Worm (Caenorhabditis elegans): ENCODE data around the gene rom-4.

rom-4 gene

DNA sequence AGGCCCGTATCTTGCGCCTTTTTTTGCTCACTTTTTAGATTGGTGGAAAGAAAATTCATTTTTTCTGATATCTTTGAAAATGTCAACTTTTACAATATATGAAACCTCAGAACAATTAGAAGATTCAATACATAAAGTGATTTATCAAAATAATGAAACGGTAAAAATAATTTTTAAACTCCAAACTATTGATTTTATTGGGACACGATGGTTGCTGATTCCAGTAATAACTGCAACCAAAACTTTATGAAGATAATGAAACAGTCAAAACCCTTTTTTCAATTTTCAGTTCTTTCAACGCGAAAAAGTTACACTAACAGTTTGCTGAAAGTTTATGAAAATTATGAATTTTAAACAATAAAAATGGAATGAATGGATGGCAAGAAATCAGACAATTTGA, 25.4 kb downstream of the rom-4 start:
- no peak for TF ChIP-seq nhr-6 (tag; optimal IDR thresholded peaks at IDR 0.05)
- TF ChIP-seq unc-39 (tag; optimal IDR thresholded peaks at IDR 0.05) = no peak
- no peak for TF ChIP-seq dmd-4 (tag; optimal IDR thresholded peaks at IDR 0.05)
- no peak for TF ChIP-seq ZK546.5 (tag; optimal IDR thresholded peaks at IDR 0.05)
- no peak for TF ChIP-seq ztf-11 (tag; optimal IDR thresholded peaks at IDR 0.05)
- no peak for TF ChIP-seq elt-1 (tag; optimal IDR thresholded peaks at IDR 0.05)
- no peak for TF ChIP-seq lin-11 (tag; optimal IDR thresholded peaks at IDR 0.05)
- no peak for TF ChIP-seq zag-1 (tag; optimal IDR thresholded peaks at IDR 0.05)
- no peak for TF ChIP-seq R02D3.7 (tag; optimal IDR thresholded peaks at IDR 0.05)
- no peak for TF ChIP-seq aly-2 (tag; optimal IDR thresholded peaks at IDR 0.05)
- TF ChIP-seq nhr-25 (tag; optimal IDR thresholded peaks at IDR 0.05) = no peak
- TF ChIP-seq nhr-129 (tag; optimal IDR thresholded peaks at IDR 0.05) = no peak
- TF ChIP-seq nhr-23 (tag; optimal IDR thresholded peaks at IDR 0.05) = no peak
- TF ChIP-seq nhr-10 (tag; optimal IDR thresholded peaks at IDR 0.05) = no peak
- TF ChIP-seq mbf-1 (tag; optimal IDR thresholded peaks at IDR 0.05) = no peak
- TF ChIP-seq F13H6.1 (tag; optimal IDR thresholded peaks at IDR 0.05) = no peak

DNA sequence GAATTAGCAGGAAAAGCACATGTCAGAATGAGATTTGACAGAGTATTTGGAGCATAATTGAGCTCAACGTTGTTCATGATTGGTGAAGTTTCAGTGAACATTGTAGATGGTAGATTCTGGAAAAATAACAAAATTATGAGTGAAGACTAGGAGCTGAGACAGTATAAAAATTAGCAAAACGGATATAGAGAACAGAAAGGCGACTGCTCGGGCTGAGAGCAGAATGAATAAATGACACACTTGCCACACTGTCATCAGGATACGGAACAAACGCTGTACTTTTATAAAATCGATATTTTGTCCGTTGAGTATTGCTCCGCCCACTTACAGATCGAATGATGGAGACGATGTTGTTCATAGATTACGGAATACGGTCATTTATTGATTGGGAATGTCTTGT, 29.4 kb downstream of the rom-4 start, which contains the start of gene dct-13:
Gene dct-13 (minus strand): TSS at position 101 of the 400 bp plus-strand sequence.
- TF ChIP-seq mab-5 (tag; optimal IDR thresholded peaks at IDR 0.05) (no peak), elt-1 (tag; optimal IDR thresholded peaks at IDR 0.05) (no peak), snpc-4 (tag; optimal IDR thresholded peaks at IDR 0.05) (no peak), sem-4 (tag; optimal IDR thresholded peaks at IDR 0.05) (no peak), egl-27 (tag; optimal IDR thresholded peaks at IDR 0.05) (no peak)

DNA sequence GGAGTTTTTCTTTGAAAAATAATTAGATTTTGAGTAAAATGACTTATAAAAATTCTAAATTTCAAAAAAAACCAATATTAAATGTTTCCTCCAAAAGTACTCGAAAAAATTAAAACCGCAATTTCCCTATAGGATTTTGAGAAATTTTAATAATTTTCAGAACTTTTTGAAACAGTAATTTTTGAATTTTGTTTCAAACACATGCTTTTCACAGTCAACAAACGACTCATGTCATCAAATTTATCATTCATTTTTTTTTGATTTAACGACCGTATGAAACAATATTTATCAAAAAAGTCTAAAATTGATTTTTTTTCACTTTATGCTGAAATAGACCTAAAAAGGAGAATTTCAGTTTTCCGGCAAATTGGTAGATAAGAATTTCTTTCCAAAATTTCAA, 30.9 kb downstream of the rom-4 start:
- TF ChIP-seq ztf-4 (tag; optimal IDR thresholded peaks at IDR 0.05) (no peak), skn-1 (tag; optimal IDR thresholded peaks at IDR 0.05) (no peak), mdl-1 (tag; optimal IDR thresholded peaks at IDR 0.05) (no peak), F13H6.1 (tag; optimal IDR thresholded peaks at IDR 0.05) (no peak), ztf-1 (GFP tag; conservative IDR thresholded peaks at IDR 0.05) (no peak), nhr-25 (tag; optimal IDR thresholded peaks at IDR 0.05) (no peak), blmp-1 (tag; optimal IDR thresholded peaks at IDR 0.05; ENCODE audit: insufficient read depth) (no peak), sma-9 (GFP tag; optimal IDR thresholded peaks at IDR 0.05) (no peak), sma-9 (tag; optimal IDR thresholded peaks at IDR 0.05) (no peak), ZK546.5 (tag; optimal IDR thresholded peaks at IDR 0.05) (no peak), lin-39 (tag; optimal IDR thresholded peaks at IDR 0.05) (no peak), lin-13 (GFP tag; optimal IDR thresholded peaks at IDR 0.05) (no peak), sma-3 (GFP tag; optimal IDR thresholded peaks at IDR 0.05) (no peak), elt-3 (tag; optimal IDR thresholded peaks at IDR 0.05) (no peak), nhr-23 (tag; optimal IDR thresholded peaks at IDR 0.05) (no peak), peb-1 (tag; optimal IDR thresholded peaks at IDR 0.05) (no peak), gmeb-1 (tag; optimal IDR thresholded peaks at IDR 0.05) (no peak), R02D3.7 (tag; optimal IDR thresholded peaks at IDR 0.05) (no peak), nhr-10 (tag; optimal IDR thresholded peaks at IDR 0.05) (no peak)

DNA sequence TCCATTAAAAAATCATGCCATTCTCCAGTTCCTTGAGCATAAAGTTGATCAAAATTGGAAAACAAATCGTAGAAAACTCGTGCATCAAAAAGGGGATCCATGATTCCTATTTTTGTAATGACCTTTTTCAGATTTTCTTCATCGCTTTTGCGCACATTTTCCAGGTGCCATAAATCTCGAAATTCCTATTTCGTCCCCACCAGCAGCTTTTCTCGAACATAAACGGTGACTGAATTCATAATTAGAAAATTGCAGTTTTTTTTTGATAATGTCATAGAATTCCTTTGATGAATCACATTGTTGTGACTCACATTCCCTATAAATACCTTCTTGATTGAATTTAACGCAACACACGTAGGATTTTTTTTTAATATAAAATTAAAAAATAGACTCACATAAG, 34.9 kb downstream of the rom-4 start, which contains the start of gene nhr-229:
Gene nhr-229 (minus strand): TSS at position 101 of the 400 bp plus-strand sequence.
- TF ChIP-seq lin-11 (tag; optimal IDR thresholded peaks at IDR 0.05) = no peak

DNA sequence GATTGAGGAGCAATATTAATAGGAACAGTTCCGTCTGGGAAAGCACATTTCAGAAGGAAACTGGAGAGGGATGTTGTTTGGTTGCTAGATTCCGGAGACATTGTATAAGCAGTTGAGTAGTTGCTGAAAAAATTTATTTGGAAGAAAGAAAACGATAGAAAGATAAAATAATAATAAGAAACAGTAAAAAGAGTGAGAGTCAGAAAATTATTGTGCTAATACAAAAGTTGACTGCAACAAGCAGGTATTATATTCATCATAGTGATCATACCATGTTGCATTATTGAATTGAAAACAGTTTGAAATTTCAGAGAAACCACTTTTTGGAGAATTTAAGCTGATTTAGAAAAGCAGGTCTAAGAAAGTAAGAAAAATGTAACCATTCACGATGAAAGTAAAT, 43.9 kb downstream of the rom-4 start, which contains the start of gene Y116A8C.19:
Gene Y116A8C.19 (minus strand): TSS at position 101 of the 400 bp plus-strand sequence.
- TF ChIP-seq elt-1 (tag; optimal IDR thresholded peaks at IDR 0.05) (no peak), ZK546.5 (tag; optimal IDR thresholded peaks at IDR 0.05) (no peak), nhr-237 (tag; optimal IDR thresholded peaks at IDR 0.05) (no peak), nhr-21 (tag; optimal IDR thresholded peaks at IDR 0.05) (no peak), skn-1 (tag; optimal IDR thresholded peaks at IDR 0.05) (no peak), ztf-11 (tag; optimal IDR thresholded peaks at IDR 0.05) (no peak), nhr-12 (tag; optimal IDR thresholded peaks at IDR 0.05) (no peak)

Data from whole organism, L2 larva.